Worm (Caenorhabditis elegans) whole organism, early embryonic: Measurements from ENCODE around the gene R09B5.11.

Source experiments
- B0310.2 ChIP-seq: sonication (generic microtip); optimal IDR thresholded peaks from 2 replicates; lab custom pipeline; 2016; ENCODE audit warnings: mild to moderate bottlenecking, missing genetic modification characterization, missing compliant biosample characterization
- F13C5.2 ChIP-seq: sonication (generic microtip); optimal IDR thresholded peaks from 2 replicates; lab custom pipeline; 2017; ENCODE audit warnings: mild to moderate bottlenecking, missing genetic modification characterization, inconsistent platforms, missing compliant biosample characterization
- aly-1 ChIP-seq: sonication (generic microtip); optimal IDR thresholded peaks from 2 replicates; lab custom pipeline; 2016; ENCODE audit warnings: missing genetic modification characterization, missing compliant biosample characterization
- ama-1 ChIP-seq: fragments of 150-350 bp; optimal IDR thresholded peaks from 2 replicates; lab custom pipeline; 2014
- ceh-13 ChIP-seq: fragments of 200-800 bp; sonication (Bioruptor generic); optimal IDR thresholded peaks from 2 replicates; lab custom pipeline; 2018; ENCODE audit warnings: mild to moderate bottlenecking, missing genetic modification characterization, missing compliant biosample characterization
- ets-7 ChIP-seq: sonication (generic microtip); optimal IDR thresholded peaks from 2 replicates; lab custom pipeline; 2016; ENCODE audit warnings: missing genotype, missing genetic modification characterization, missing compliant biosample characterization
- flt-1 ChIP-seq: fragments of 200-800 bp; sonication (Bioruptor generic); IDR thresholded peaks from 2 replicates; pipeline ENCODE4 v1.3.6; 2022; ENCODE audit warnings: missing genetic modification characterization, missing compliant biosample characterization
- hmg-4 ChIP-seq: fragments of 200-800 bp; sonication (Bioruptor generic); optimal IDR thresholded peaks from 2 replicates; lab custom pipeline; 2018; ENCODE audit warnings: mild to moderate bottlenecking, missing genetic modification characterization, missing compliant biosample characterization
- pes-1 ChIP-seq: fragments of 200-800 bp; sonication (Bioruptor generic); IDR thresholded peaks from 2 replicates; pipeline ENCODE4 v1.3.6; 2022; ENCODE audit warnings: missing genetic modification reagents, missing genetic modification characterization, missing compliant biosample characterization
- scrt-1 ChIP-seq: fragments of 200-800 bp; sonication (Bioruptor generic); IDR thresholded peaks from 2 replicates; pipeline ENCODE4 v1.3.6; 2022; ENCODE audit warnings: missing genetic modification characterization, missing compliant biosample characterization
- sea-1 ChIP-seq: fragments of 200-800 bp; sonication (Bioruptor generic); conservative IDR thresholded peaks from 2 replicates; pipeline ENCODE4 v1.3.6; 2022; ENCODE audit warnings: missing genetic modification characterization, missing compliant biosample characterization

DNA sequence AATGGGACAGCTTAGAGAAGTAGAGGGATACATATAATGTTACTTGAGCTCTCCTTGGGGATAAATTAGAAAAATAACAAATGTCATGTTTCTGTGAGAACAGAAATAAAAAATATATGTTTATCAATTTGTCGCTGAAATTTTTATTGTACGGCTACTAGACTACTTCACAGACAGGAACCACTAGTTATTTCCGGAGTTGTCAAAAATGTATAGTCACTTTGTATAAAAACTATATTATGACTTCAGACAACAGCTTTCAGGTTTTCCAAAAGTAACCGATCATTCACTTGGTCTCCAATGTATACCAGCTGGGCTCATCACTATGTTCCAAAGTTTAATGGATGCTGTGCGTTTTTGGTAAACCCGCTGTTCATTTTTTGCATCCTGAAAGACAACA, 12.3 kb downstream of the R09B5.11 start, which contains the start of gene srj-23:
- TF ChIP-seq hmg-4 (GFP tag; lab: Kevin White, UChicago) (no peak), flt-1 (GFP tag; lab: Robert Waterston, UW) (no peak), ama-1 (lab: Kevin White, UChicago) (no peak), aly-1 (tag; lab: Kevin White, UChicago) (no peak), B0310.2 (tag; lab: Kevin White, UChicago) (no peak), ceh-13 (GFP tag; lab: Kevin White, UChicago) (no peak), sea-1 (no peak), pes-1 (GFP tag; lab: Robert Waterston, UW) (no peak), F13C5.2 (tag; lab: Kevin White, UChicago) (no peak), scrt-1 (GFP tag; lab: Robert Waterston, UW) (no peak), ets-7 (tag; lab: Kevin White, UChicago) (no peak)
